Worm (Caenorhabditis elegans): ENCODE results near the gene unc-105.

The unc-105 gene

ce11 chrII:8125439-8125838 lies 9.2 kb downstream of the unc-105 start:
- no peak for TF ChIP-seq pha-4 (tag; optimal IDR thresholded peaks at IDR 0.05)
- no peak for TF ChIP-seq mep-1 (tag; optimal IDR thresholded peaks at IDR 0.05)
- no peak for TF ChIP-seq cnd-1 (tag; optimal IDR thresholded peaks at IDR 0.05)
- TF ChIP-seq hlh-1 (tag; optimal IDR thresholded peaks at IDR 0.05), result no peak
- no peak for TF ChIP-seq ham-2 (GFP tag; optimal IDR thresholded peaks at IDR 0.05)
- TF ChIP-seq zip-8 (tag; optimal IDR thresholded peaks at IDR 0.05), result no peak
- no peak for TF ChIP-seq sptf-1 (tag; optimal IDR thresholded peaks at IDR 0.05)
- no peak for TF ChIP-seq unc-120 (tag; optimal IDR thresholded peaks at IDR 0.05; ENCODE audit: poor library complexity, severe bottlenecking)
- no peak for TF ChIP-seq M03D4.4 (tag; optimal IDR thresholded peaks at IDR 0.05)
- TF ChIP-seq sem-2 (GFP tag; optimal IDR thresholded peaks at IDR 0.05), result no peak
- no peak for TF ChIP-seq blmp-1 (tag; optimal IDR thresholded peaks at IDR 0.05)
- TF ChIP-seq unc-39 (tag; optimal IDR thresholded peaks at IDR 0.05), result no peak
- TF ChIP-seq tbx-8 (GFP tag; optimal IDR thresholded peaks at IDR 0.05), result no peak
- no peak for TF ChIP-seq nhr-76 (tag; optimal IDR thresholded peaks at IDR 0.05)
- no peak for TF ChIP-seq nhr-12 (tag; optimal IDR thresholded peaks at IDR 0.05)

- TF ChIP-seq hlh-1 (tag; optimal IDR thresholded peaks at IDR 0.05), result no peak
- TF ChIP-seq lin-13 (tag; optimal IDR thresholded peaks at IDR 0.05), result no peak
- no peak for TF ChIP-seq snpc-4 (tag; optimal IDR thresholded peaks at IDR 0.05)
- TF ChIP-seq ztf-11 (tag; optimal IDR thresholded peaks at IDR 0.05), result no peak
- TF ChIP-seq ham-2 (GFP tag; optimal IDR thresholded peaks at IDR 0.05), result no peak
- TF ChIP-seq nhr-28 (tag; optimal IDR thresholded peaks at IDR 0.05), result no peak
- TF ChIP-seq ceh-39 (tag; optimal IDR thresholded peaks at IDR 0.05), result no peak
- no peak for TF ChIP-seq flh-1 (GFP tag; optimal IDR thresholded peaks at IDR 0.05)
- no peak for TF ChIP-seq nhr-237 (tag; optimal IDR thresholded peaks at IDR 0.05)
- no peak for TF ChIP-seq ceh-83 (GFP tag; optimal IDR thresholded peaks at IDR 0.05)
- TF ChIP-seq unc-120 (tag; optimal IDR thresholded peaks at IDR 0.05; ENCODE audit: poor library complexity, severe bottlenecking), result no peak
- no peak for TF ChIP-seq cnd-1 (tag; optimal IDR thresholded peaks at IDR 0.05)
- TF ChIP-seq ces-1 (GFP tag; optimal IDR thresholded peaks at IDR 0.05), result no peak
- TF ChIP-seq nhr-2 (tag; optimal IDR thresholded peaks at IDR 0.05), result no peak
- no peak for TF ChIP-seq M03D4.4 (tag; optimal IDR thresholded peaks at IDR 0.05)
- no peak for TF ChIP-seq blmp-1 (tag; optimal IDR thresholded peaks at IDR 0.05)
- TF ChIP-seq nhr-12 (tag; optimal IDR thresholded peaks at IDR 0.05), result no peak
- TF ChIP-seq pha-4 (tag; optimal IDR thresholded peaks at IDR 0.05), result no peak
- no peak for TF ChIP-seq bed-3 (GFP tag; optimal IDR thresholded peaks at IDR 0.05)
- TF ChIP-seq unc-39 (tag; optimal IDR thresholded peaks at IDR 0.05), result no peak
These were observed 9.9 kb downstream of the unc-105 start for ce11 chrII:8126132-8126531.

- no peak for TF ChIP-seq ztf-11 (tag; optimal IDR thresholded peaks at IDR 0.05)
- peak; percentile 22 for TF ChIP-seq unc-120 (tag; optimal IDR thresholded peaks at IDR 0.05; ENCODE audit: poor library complexity, severe bottlenecking)
- TF ChIP-seq mab-5 (tag; optimal IDR thresholded peaks at IDR 0.05), result no peak
- no peak for TF ChIP-seq sem-2 (GFP tag; optimal IDR thresholded peaks at IDR 0.05)
- TF ChIP-seq cnd-1 (tag; optimal IDR thresholded peaks at IDR 0.05), result no peak
- peak; percentile 90 for TF ChIP-seq hlh-1 (tag; optimal IDR thresholded peaks at IDR 0.05)
- no peak for TF ChIP-seq ceh-39 (tag; optimal IDR thresholded peaks at IDR 0.05)
- TF ChIP-seq flh-1 (GFP tag; optimal IDR thresholded peaks at IDR 0.05), result no peak
- TF ChIP-seq mep-1 (tag; optimal IDR thresholded peaks at IDR 0.05), result no peak
- no peak for TF ChIP-seq zip-8 (tag; optimal IDR thresholded peaks at IDR 0.05)
- TF ChIP-seq nhr-12 (tag; optimal IDR thresholded peaks at IDR 0.05), result no peak
These were observed 10.4 kb downstream of the unc-105 start for ce11 chrII:8126617-8127016.

ce11 chrII:8127290-8127689 lies 11.0 kb downstream of the unc-105 start:
- TF ChIP-seq unc-62 (GFP tag; optimal IDR thresholded peaks at IDR 0.05) (no peak), nhr-2 (tag; optimal IDR thresholded peaks at IDR 0.05) (peak; percentile 67)

- TF ChIP-seq nhr-237 (tag; optimal IDR thresholded peaks at IDR 0.05) (no peak), nhr-76 (tag; optimal IDR thresholded peaks at IDR 0.05) (no peak), lin-13 (tag; optimal IDR thresholded peaks at IDR 0.05) (no peak)
These were observed 11.5 kb downstream of the unc-105 start for ce11 chrII:8127794-8128193.

DNA sequence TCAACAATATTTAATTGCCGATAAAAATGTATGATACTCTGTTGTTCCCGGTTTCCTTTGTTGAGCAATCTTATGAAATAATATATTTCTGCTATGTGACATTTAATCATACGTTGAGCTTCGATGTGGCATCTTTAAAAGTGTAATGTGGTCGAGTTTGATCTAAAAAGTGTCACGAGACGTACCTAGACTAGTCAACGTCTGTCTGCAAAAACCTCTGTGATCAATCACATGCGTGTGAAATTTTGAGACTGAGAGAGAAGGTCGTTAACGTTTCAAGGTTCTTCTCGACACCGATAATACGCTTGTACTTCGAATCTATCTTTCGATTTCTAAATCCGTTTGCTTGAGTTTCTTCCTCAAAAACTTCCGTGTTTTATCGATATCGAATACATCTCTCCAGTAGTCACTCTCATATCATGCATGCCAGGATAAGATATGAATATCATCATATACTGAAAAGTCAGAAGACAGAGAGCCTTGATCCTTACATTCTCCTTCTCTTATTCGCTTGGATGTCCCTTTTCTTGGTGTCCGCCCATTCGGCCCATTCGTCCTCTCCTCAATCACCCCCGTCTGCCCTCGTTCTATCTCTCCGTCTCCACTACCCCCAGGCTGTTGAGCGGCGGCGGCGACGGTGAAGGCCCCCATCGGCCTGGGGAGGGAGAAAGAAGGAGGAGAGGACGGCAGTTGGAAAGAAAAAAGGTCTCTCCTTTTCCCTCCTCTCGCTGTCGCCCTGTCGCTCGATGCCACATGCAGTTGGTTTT lies 12.2 kb downstream of the unc-105 start:
- TF ChIP-seq lsy-2 (tag; optimal IDR thresholded peaks at IDR 0.05) (peak; percentile 17), ceh-39 (tag; optimal IDR thresholded peaks at IDR 0.05) (no peak), sptf-1 (tag; optimal IDR thresholded peaks at IDR 0.05) (peak; percentile 71), mls-2 (tag; optimal IDR thresholded peaks at IDR 0.05) (peak; percentile 66), lin-32 (GFP tag; optimal IDR thresholded peaks at IDR 0.05) (peak; percentile 9), elt-3 (tag; optimal IDR thresholded peaks at IDR 0.05) (no peak), drap-1 (GFP tag; optimal IDR thresholded peaks at IDR 0.05) (peak; percentile 51), mep-1 (tag; optimal IDR thresholded peaks at IDR 0.05) (peak; percentile 61), ham-2 (GFP tag; optimal IDR thresholded peaks at IDR 0.05) (peak; percentile 66), elt-1 (tag; optimal IDR thresholded peaks at IDR 0.05; ENCODE audit: borderline replicate concordance, insufficient read depth) (no peak), snpc-4 (tag; optimal IDR thresholded peaks at IDR 0.05) (no peak), nhr-237 (tag; optimal IDR thresholded peaks at IDR 0.05) (no peak), tbx-8 (GFP tag; optimal IDR thresholded peaks at IDR 0.05) (peak; percentile 22), ces-1 (GFP tag; optimal IDR thresholded peaks at IDR 0.05) (no peak), nhr-2 (tag; optimal IDR thresholded peaks at IDR 0.05) (no peak), hlh-1 (tag; optimal IDR thresholded peaks at IDR 0.05) (peak; percentile 22), flh-1 (GFP tag; optimal IDR thresholded peaks at IDR 0.05) (no peak), mab-5 (tag; optimal IDR thresholded peaks at IDR 0.05) (no peak), sem-2 (GFP tag; optimal IDR thresholded peaks at IDR 0.05) (peak; percentile 34), zip-8 (tag; optimal IDR thresholded peaks at IDR 0.05) (no peak), nhr-76 (tag; optimal IDR thresholded peaks at IDR 0.05) (no peak), lin-13 (tag; optimal IDR thresholded peaks at IDR 0.05) (no peak), ceh-43 (GFP tag; optimal IDR thresholded peaks at IDR 0.05) (no peak), M03D4.4 (tag; optimal IDR thresholded peaks at IDR 0.05) (peak; percentile 46)
